Worm (Caenorhabditis elegans) whole organism, L4 larva: ENCODE data around the gene mig-18.

ENCODE experiments used
- dpl-1 ChIP-seq: fragments of 150-350 bp; optimal IDR thresholded peaks from 2 replicates; lab custom pipeline; 2014; ENCODE audit warnings: missing biosample characterization, missing genetic modification reagents, missing genetic modification characterization
- hlh-30 ChIP-seq: sonication (generic microtip); optimal IDR thresholded peaks from 2 replicates; lab custom pipeline; 2017; ENCODE audit warnings: antibody characterized with exemption, mild to moderate bottlenecking, missing genetic modification characterization, missing compliant biosample characterization; ENCODE audit not compliant: insufficient read depth
- lin-39 ChIP-seq: fragments of 150-350 bp; optimal IDR thresholded peaks from 2 replicates; lab custom pipeline; 2014; ENCODE audit warnings: missing biosample characterization, missing genetic modification reagents, missing genetic modification characterization
- madf-9 ChIP-seq: fragments of 200-800 bp; sonication (Bioruptor generic); conservative IDR thresholded peaks from 2 replicates; pipeline ENCODE4 v1.3.6; 2022; ENCODE audit warnings: missing genetic modification reagents, missing genetic modification characterization, missing compliant biosample characterization
- mes-2 ChIP-seq: sonication (generic microtip); optimal IDR thresholded peaks from 2 replicates; lab custom pipeline; 2016; ENCODE audit warnings: missing genotype, mild to moderate bottlenecking, missing genetic modification characterization, missing compliant biosample characterization; ENCODE audit not compliant: poor library complexity, severe bottlenecking
- skn-1 ChIP-seq: fragments of 150-350 bp; optimal IDR thresholded peaks from 2 replicates; lab custom pipeline; 2014; ENCODE audit warnings: missing biosample characterization, missing genetic modification characterization
- unc-39 ChIP-seq: sonication (generic microtip); optimal IDR thresholded peaks from 2 replicates; lab custom pipeline; 2017; ENCODE audit warnings: missing biosample characterization, missing genetic modification characterization

DNA sequence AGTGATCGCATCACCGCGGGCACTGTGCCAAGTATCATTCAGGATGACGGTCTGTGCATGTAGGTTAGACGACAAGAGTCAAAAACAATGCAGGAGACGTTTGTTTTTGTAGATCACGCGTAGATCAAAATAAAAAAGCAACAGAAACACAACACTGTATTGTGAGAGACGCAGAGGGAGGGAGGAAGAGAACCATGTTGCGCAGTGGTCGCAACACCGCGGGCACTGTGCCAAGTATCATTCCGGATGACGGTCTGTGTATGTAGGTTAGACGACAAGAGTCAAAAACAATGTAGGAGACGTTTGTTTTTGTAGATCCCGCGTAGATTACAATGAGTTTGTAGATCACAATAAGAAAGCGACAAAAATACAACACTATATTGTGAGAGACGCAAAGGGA is 15.9 kb downstream of the mig-18 start:
- no peak for TF ChIP-seq skn-1 (tag; lab: Kevin White, UChicago)
- no peak for TF ChIP-seq dpl-1
- no peak for TF ChIP-seq mes-2 (tag; lab: Kevin White, UChicago)
- no peak for TF ChIP-seq lin-39 (tag; lab: Kevin White, UChicago)
- no peak for TF ChIP-seq unc-39 (tag; lab: Kevin White, UChicago)
- TF ChIP-seq hlh-30 (tag; lab: Kevin White, UChicago), result no peak
- no peak for TF ChIP-seq madf-9
